Fruit fly (Drosophila melanogaster) whole organism, prepupa: ENCODE data around the gene CG16825.

Source experiments
- Blimp-1 ChIP-seq: fragments of 200-800 bp; sonication (Bioruptor generic); optimal IDR thresholded peaks from 3 replicates; lab custom pipeline; 2017; ENCODE audit warnings: missing biosample characterization, missing genetic modification characterization, mild to moderate bottlenecking, moderate library complexity, missing genetic modification reagents
- CG11294 ChIP-seq: fragments of 200-800 bp; sonication (Bioruptor generic); IDR thresholded peaks from 2 replicates; pipeline ENCODE4 v1.3.6; 2022; ENCODE audit warnings: missing biosample characterization, missing genetic modification characterization
- CG8632 ChIP-seq: fragments of 200-800 bp; sonication (Bioruptor generic); optimal IDR thresholded peaks from 3 replicates; lab custom pipeline; 2016; ENCODE audit warnings: missing biosample characterization, missing genetic modification characterization
- Hr39 ChIP-seq: fragments of 200-800 bp; sonication (Bioruptor generic); optimal IDR thresholded peaks from 2 replicates; lab custom pipeline; 2016; ENCODE audit warnings: missing biosample characterization, missing genetic modification characterization
- Met ChIP-seq: fragments of 200-800 bp; sonication (Bioruptor generic); optimal IDR thresholded peaks from 3 replicates; lab custom pipeline; 2016; ENCODE audit warnings: missing biosample characterization, missing genetic modification characterization
- OdsH ChIP-seq: fragments of 200-800 bp; sonication (Bioruptor generic); optimal IDR thresholded peaks from 3 replicates; lab custom pipeline; 2016; ENCODE audit warnings: missing biosample characterization, missing genetic modification characterization
- dsx ChIP-seq: fragments of 200-800 bp; optimal IDR thresholded peaks from 3 replicates; lab custom pipeline; 2019; ENCODE audit warnings: missing biosample characterization, mild to moderate bottlenecking, missing genetic modification characterization, moderate library complexity; ENCODE audit not compliant: poor library complexity, severe bottlenecking
- eg ChIP-seq: fragments of 200-800 bp; sonication (Bioruptor generic); IDR thresholded peaks from 3 replicates; pipeline ENCODE4 v1.3.6; 2022; ENCODE audit warnings: missing biosample characterization, missing genetic modification characterization
- fkh ChIP-seq: fragments of 200-800 bp; sonication (Bioruptor generic); optimal IDR thresholded peaks from 3 replicates; lab custom pipeline; 2017; ENCODE audit warnings: missing biosample characterization, mild to moderate bottlenecking, missing genetic modification characterization, moderate library complexity

DNA sequence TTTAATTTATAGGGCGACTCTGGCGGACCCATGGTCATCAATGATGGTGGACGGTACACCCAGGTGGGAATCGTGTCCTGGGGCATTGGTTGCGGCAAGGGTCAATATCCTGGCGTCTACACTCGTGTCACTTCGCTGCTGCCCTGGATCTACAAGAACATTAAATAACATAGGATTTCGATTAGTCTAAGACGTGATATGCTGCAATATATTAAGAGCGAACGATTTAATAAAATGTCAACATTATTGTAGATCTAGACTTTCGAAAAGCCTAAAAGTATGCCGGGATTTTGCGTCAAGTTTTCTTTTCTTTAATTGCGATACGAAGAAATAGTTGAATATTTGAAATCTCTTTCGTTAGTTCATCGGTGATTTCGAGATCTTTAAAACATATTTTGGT lies 47.4 kb upstream of the CG16825 start, which contains the start of gene Naa20B:
- TF ChIP-seq dsx (GFP tag; lab: Kevin White, UChicago): no peak
- no peak for TF ChIP-seq fkh (GFP tag; lab: Kevin White, UChicago)
- no peak for TF ChIP-seq OdsH (GFP tag; lab: Kevin White, UChicago)
- no peak for TF ChIP-seq CG8632 (GFP tag; lab: Kevin White, UChicago)
- TF ChIP-seq Met (GFP tag; lab: Kevin White, UChicago): no peak
- no peak for TF ChIP-seq Hr39 (GFP tag; lab: Kevin White, UChicago)
- no peak for TF ChIP-seq CG11294 (GFP tag; lab: Robert Waterston, UW)
- TF ChIP-seq Blimp-1 (GFP tag; lab: Kevin White, UChicago): no peak
- no peak for TF ChIP-seq eg (GFP tag; lab: Robert Waterston, UW)
